Fruit fly (Drosophila melanogaster) whole organism, wandering third instar larva: ENCODE measurements around the gene CG7369.
"Not testable (repeated sequence)": the region's sequence is repeated elsewhere in the genome, so short reads cannot be mapped to it uniquely, and the experiment has no call there.

Experiments
- Hr78 ChIP-seq: fragments of >200 bp; optimal IDR thresholded peaks from 2 replicates; lab custom pipeline; 2017; ENCODE audit warnings: missing biosample characterization, missing genetic modification characterization
- OdsH ChIP-seq: fragments of 200-800 bp; sonication (Bioruptor generic); optimal IDR thresholded peaks from 2 replicates; lab custom pipeline; 2016; ENCODE audit warnings: missing biosample characterization, mild to moderate bottlenecking, missing genetic modification characterization
- Sp1 ChIP-seq: fragments of 200-800 bp; sonication (Bioruptor generic); optimal IDR thresholded peaks from 3 replicates; lab custom pipeline; 2019; ENCODE audit warnings: missing biosample characterization, mild to moderate bottlenecking, missing genetic modification characterization, moderate library complexity
- br ChIP-seq: fragments of 200-800 bp; sonication (Bioruptor generic); optimal IDR thresholded peaks from 2 replicates; lab custom pipeline; 2016; ENCODE audit warnings: missing biosample characterization, missing genetic modification characterization
- dsf ChIP-seq: sonication (Bioruptor generic); optimal IDR thresholded peaks from 2 replicates; lab custom pipeline; 2016; ENCODE audit warnings: missing biosample characterization, missing genetic modification characterization, borderline replicate concordance
- foxo ChIP-seq, 2 experiments: fragments of 200-800 bp; sonication (Bioruptor generic); optimal IDR thresholded peaks; 2 replicates in 1 of 2; 3 replicates in 1 of 2; lab custom pipeline; 2016 to 2017; ENCODE audit warnings: missing biosample characterization in 2 of 2, missing genetic modification characterization in 2 of 2
- fru ChIP-seq: fragments of 200-800 bp; sonication (Bioruptor generic); optimal IDR thresholded peaks from 3 replicates; lab custom pipeline; 2016; ENCODE audit warnings: missing biosample characterization, mild to moderate bottlenecking, missing genetic modification characterization
- h ChIP-seq: fragments of 200-800 bp; sonication (Bioruptor generic); optimal IDR thresholded peaks from 3 replicates; lab custom pipeline; 2016; ENCODE audit warnings: missing biosample characterization, mild to moderate bottlenecking, missing genetic modification characterization
- pan ChIP-seq: fragments of >200 bp; optimal IDR thresholded peaks from 2 replicates; lab custom pipeline; 2017
- sage ChIP-seq: fragments of 200-800 bp; sonication (Bioruptor generic); optimal IDR thresholded peaks from 2 replicates; lab custom pipeline; 2016; ENCODE audit warnings: missing biosample characterization, mild to moderate bottlenecking, missing genetic modification characterization
- usp ChIP-seq: fragments of >200 bp; optimal IDR thresholded peaks from 2 replicates; lab custom pipeline; 2017; ENCODE audit warnings: missing biosample characterization, missing genetic modification characterization

dm6 chr3L:22696930-22697329, 44.7 kb upstream of the CG7369 start, which contains the start of gene CG32453:
- not testable (repeated sequence) for TF ChIP-seq Hr78; h; fru (GFP tag; lab: Kevin White, UChicago); pan (lab: Kevin White, UChicago); usp (GFP tag; lab: Kevin White, UChicago); br (GFP tag; lab: Kevin White, UChicago); OdsH (GFP tag; lab: Kevin White, UChicago); foxo (GFP tag; optimal IDR thresholded peaks at IDR 0.05; lab: Kevin White, UChicago); Sp1 (GFP tag; lab: Kevin White, UChicago); sage (GFP tag; lab: Kevin White, UChicago); dsf
